Fruit fly (Drosophila melanogaster) Kc167 (cell line): ENCODE results near the gene CG34112.

Source experiments
- Sin3A ChIP-seq: fragments of >200 bp; optimal IDR thresholded peaks from 2 replicates; lab custom pipeline; 2018; ENCODE audit warnings: missing external identifiers
- h ChIP-seq: fragments of >200 bp; optimal IDR thresholded peaks from 3 replicates; lab custom pipeline; 2018; ENCODE audit warnings: missing external identifiers
- insv ChIP-seq: fragments of >200 bp; optimal IDR thresholded peaks from 3 replicates; lab custom pipeline; 2018; ENCODE audit warnings: missing external identifiers
- psq ChIP-seq: fragments of >200 bp; optimal IDR thresholded peaks from 2 replicates; lab custom pipeline; 2017; ENCODE audit warnings: missing external identifiers
- ttk ChIP-seq: sonication (Bioruptor generic); optimal IDR thresholded peaks from 2 replicates; lab custom pipeline; 2017; ENCODE audit warnings: missing external identifiers

- TF ChIP-seq psq (no peak), insv (no peak), h (lab: Kevin White, UChicago) (no peak), Sin3A (no peak), ttk (lab: Kevin White, UChicago) (no peak)
These were observed 22.1 kb upstream of the CG34112 start, which contains the start of gene CG31528 for dm6 chr3R:4416138-4416537.
